Fruit fly (Drosophila melanogaster) whole organism, embryonic: ENCODE data around the gene Coa8.
A peak's percentile ranks its signal among the peaks of the same experiment; 100 is the strongest.

Source experiments
- Adf1 ChIP-seq: fragments of 200-800 bp; sonication (Bioruptor generic); IDR thresholded peaks from 2 replicates; pipeline ENCODE4 v1.3.6; 2022; ENCODE audit warnings: missing biosample characterization, missing genetic modification characterization
- Atf-2 ChIP-seq: fragments of 200-800 bp; sonication (Bioruptor generic); optimal IDR thresholded peaks from 2 replicates; lab custom pipeline; 2016; ENCODE audit warnings: missing biosample characterization, missing genetic modification characterization
- Blimp-1 ChIP-seq: fragments of 200-800 bp; sonication (Bioruptor generic); optimal IDR thresholded peaks from 3 replicates; lab custom pipeline; 2018; ENCODE audit warnings: missing biosample characterization, missing genetic modification characterization, mild to moderate bottlenecking, moderate library complexity, missing genetic modification reagents
- CG10147 ChIP-seq: fragments of 200-800 bp; sonication (Bioruptor generic); optimal IDR thresholded peaks from 2 replicates; lab custom pipeline; 2019; ENCODE audit warnings: missing biosample characterization, mild to moderate bottlenecking, missing genetic modification characterization, moderate library complexity
- CG10462 ChIP-seq: fragments of 200-800 bp; sonication (Bioruptor generic); optimal IDR thresholded peaks from 2 replicates; lab custom pipeline; 2016; ENCODE audit warnings: missing biosample characterization, missing genetic modification characterization
- CG11093 ChIP-seq: fragments of 200-800 bp; sonication (Bioruptor generic); IDR thresholded peaks from 3 replicates; pipeline ENCODE4 v1.3.6; 2022; ENCODE audit warnings: missing biosample characterization, missing genetic modification characterization
- CG12155 ChIP-seq: fragments of 200-800 bp; sonication (Bioruptor generic); optimal IDR thresholded peaks from 3 replicates; lab custom pipeline; 2016; ENCODE audit warnings: missing biosample characterization, missing genetic modification characterization
- CG13424 ChIP-seq: fragments of 200-800 bp; sonication (Bioruptor generic); optimal IDR thresholded peaks from 2 replicates; lab custom pipeline; 2019; ENCODE audit warnings: missing biosample characterization, mild to moderate bottlenecking, missing genetic modification characterization, moderate library complexity
- CG13624 ChIP-seq: fragments of 200-800 bp; sonication (Bioruptor generic); optimal IDR thresholded peaks from 2 replicates; lab custom pipeline; 2016; ENCODE audit warnings: missing biosample characterization, missing genetic modification characterization
- CG15011 ChIP-seq: fragments of 200-800 bp; sonication (Bioruptor generic); optimal IDR thresholded peaks from 3 replicates; lab custom pipeline; 2018; ENCODE audit warnings: missing biosample characterization, mild to moderate bottlenecking, missing genetic modification characterization
- CG1602 ChIP-seq: fragments of 200-800 bp; sonication (Bioruptor generic); optimal IDR thresholded peaks from 3 replicates; lab custom pipeline; 2016; ENCODE audit warnings: missing biosample characterization, missing genetic modification characterization
- CG16863 ChIP-seq: fragments of 200-800 bp; sonication (Bioruptor generic); optimal IDR thresholded peaks from 3 replicates; lab custom pipeline; 2016; ENCODE audit warnings: missing biosample characterization, missing genetic modification characterization
- CG1832 ChIP-seq: fragments of 200-800 bp; sonication (Bioruptor generic); optimal IDR thresholded peaks from 2 replicates; lab custom pipeline; 2017; ENCODE audit warnings: missing biosample characterization, mild to moderate bottlenecking, missing genetic modification characterization, inconsistent platforms
- CG30403 ChIP-seq: fragments of 200-800 bp; sonication (Bioruptor generic); optimal IDR thresholded peaks from 3 replicates; lab custom pipeline; 2016; ENCODE audit warnings: missing biosample characterization, missing genetic modification characterization
- CG32532 ChIP-seq: fragments of 200-800 bp; sonication (Bioruptor generic); IDR thresholded peaks from 2 replicates; pipeline ENCODE4 v1.3.6; 2022; ENCODE audit warnings: missing biosample characterization, missing genetic modification characterization
- CG43689 ChIP-seq: fragments of 200-800 bp; sonication (Bioruptor generic); IDR thresholded peaks from 2 replicates; pipeline ENCODE4 v1.3.6; 2022; ENCODE audit warnings: missing biosample characterization, missing genetic modification characterization
- CG7839 ChIP-seq: fragments of 200-800 bp; sonication (Bioruptor generic); optimal IDR thresholded peaks from 3 replicates; lab custom pipeline; 2018; ENCODE audit warnings: missing biosample characterization, mild to moderate bottlenecking, missing genetic modification characterization, moderate library complexity
- CTCF ChIP-seq: fragments of 200-800 bp; sonication (Bioruptor generic); optimal IDR thresholded peaks from 2 replicates; lab custom pipeline; 2017; ENCODE audit warnings: missing biosample characterization, mild to moderate bottlenecking, missing genetic modification characterization, moderate library complexity
- D19B ChIP-seq: fragments of 200-800 bp; sonication (Bioruptor generic); optimal IDR thresholded peaks from 2 replicates; lab custom pipeline; 2017; ENCODE audit warnings: missing biosample characterization, mild to moderate bottlenecking, missing genetic modification characterization
- Fer2 ChIP-seq: fragments of 200-800 bp; sonication (Bioruptor generic); optimal IDR thresholded peaks from 2 replicates; lab custom pipeline; 2018; ENCODE audit warnings: missing biosample characterization, mild to moderate bottlenecking, missing genetic modification characterization, moderate library complexity
- HLH3B ChIP-seq: fragments of 200-800 bp; sonication (Bioruptor generic); IDR thresholded peaks from 2 replicates; pipeline ENCODE4 v1.3.6; 2022; ENCODE audit warnings: missing biosample characterization, missing genetic modification characterization
- NFAT ChIP-seq: fragments of 200-800 bp; sonication (Bioruptor generic); IDR thresholded peaks from 2 replicates; pipeline ENCODE4 v1.3.6; 2022; ENCODE audit warnings: missing biosample characterization, missing genetic modification characterization
- Oli ChIP-seq: fragments of 200-800 bp; sonication (Bioruptor generic); optimal IDR thresholded peaks from 2 replicates; lab custom pipeline; 2018; ENCODE audit warnings: missing biosample characterization, mild to moderate bottlenecking, missing genetic modification characterization, moderate library complexity
- Tbp ChIP-seq: fragments of >200 bp; optimal IDR thresholded peaks from 2 replicates; lab custom pipeline; 2018; ENCODE audit warnings: missing biosample characterization, missing genetic modification characterization
- abd-A ChIP-seq: fragments of 200-800 bp; sonication (Bioruptor generic); optimal IDR thresholded peaks from 3 replicates; lab custom pipeline; 2019; ENCODE audit warnings: missing biosample characterization, mild to moderate bottlenecking, missing genetic modification characterization, moderate library complexity
- amos ChIP-seq: fragments of 200-800 bp; sonication (Bioruptor generic); IDR thresholded peaks from 2 replicates; pipeline ENCODE4 v1.3.6; 2022; ENCODE audit warnings: missing biosample characterization, missing genetic modification characterization; ENCODE audit not compliant: partially characterized antibody
- chif ChIP-seq, 2 experiments: fragments of 200-800 bp; sonication (Bioruptor generic); optimal IDR thresholded peaks; 3 replicates each; lab custom pipeline; 2016; ENCODE audit warnings: missing biosample characterization in 2 of 2, missing genetic modification characterization in 2 of 2
- dati ChIP-seq: fragments of 200-800 bp; sonication (Bioruptor generic); IDR thresholded peaks from 2 replicates; pipeline ENCODE4 v1.3.6; 2022; ENCODE audit warnings: missing biosample characterization, missing genetic modification characterization
- dmrt11E ChIP-seq: fragments of 200-800 bp; sonication (Bioruptor generic); optimal IDR thresholded peaks from 3 replicates; lab custom pipeline; 2018; ENCODE audit warnings: missing biosample characterization, mild to moderate bottlenecking, missing genetic modification characterization, moderate library complexity
- dpn ChIP-seq, 2 experiments: fragments of 200-800 bp; sonication (Bioruptor generic); optimal IDR thresholded peaks; 3 replicates each; lab custom pipeline; 2016; ENCODE audit warnings: missing biosample characterization in 2 of 2, missing genetic modification characterization in 2 of 2
- dysf ChIP-seq: fragments of 200-800 bp; sonication (Bioruptor generic); IDR thresholded peaks from 3 replicates; pipeline ENCODE4 v1.3.6; 2022; ENCODE audit warnings: missing biosample characterization, missing genetic modification characterization
- en ChIP-seq: fragments of 200-800 bp; sonication (Bioruptor generic); optimal IDR thresholded peaks from 2 replicates; lab custom pipeline; 2016; ENCODE audit warnings: missing biosample characterization, missing genetic modification characterization
- fd102C ChIP-seq: fragments of 200-800 bp; sonication (Bioruptor generic); optimal IDR thresholded peaks from 2 replicates; lab custom pipeline; 2018; ENCODE audit warnings: missing biosample characterization, mild to moderate bottlenecking, missing genetic modification characterization, moderate library complexity
- fd96Cb ChIP-seq: fragments of 200-800 bp; sonication (Bioruptor generic); optimal IDR thresholded peaks from 2 replicates; lab custom pipeline; 2018; ENCODE audit warnings: missing biosample characterization, mild to moderate bottlenecking, missing genetic modification characterization, moderate library complexity
- gsb ChIP-seq: fragments of 200-800 bp; sonication (Bioruptor generic); IDR thresholded peaks from 2 replicates; pipeline ENCODE4 v1.3.6; 2022; ENCODE audit warnings: missing biosample characterization, missing genetic modification characterization
- jing ChIP-seq: fragments of 200-800 bp; sonication (Bioruptor generic); optimal IDR thresholded peaks from 2 replicates; lab custom pipeline; 2018; ENCODE audit warnings: missing biosample characterization, mild to moderate bottlenecking, missing genetic modification characterization
- ken ChIP-seq: fragments of 200-800 bp; sonication (Bioruptor generic); IDR thresholded peaks from 3 replicates; pipeline ENCODE4 v1.3.6; 2022; ENCODE audit warnings: missing biosample characterization, missing genetic modification characterization
- kni ChIP-seq: fragments of 200-800 bp; sonication (Bioruptor generic); optimal IDR thresholded peaks from 3 replicates; lab custom pipeline; 2017; ENCODE audit warnings: mild to moderate bottlenecking, missing biosample characterization, missing genetic modification reagents, missing genetic modification characterization
- lbe ChIP-seq: fragments of 200-800 bp; sonication (Bioruptor generic); optimal IDR thresholded peaks from 2 replicates; lab custom pipeline; 2016; ENCODE audit warnings: missing biosample characterization, mild to moderate bottlenecking, missing genetic modification characterization
- lov ChIP-seq, 2 experiments: fragments of 200-800 bp in 1 of 2; fragments of >200 bp in 1 of 2; sonication (Bioruptor generic) in 1 of 2; IDR thresholded peaks in 1 of 2; optimal IDR thresholded peaks in 1 of 2; 2 replicates in 1 of 2; 3 replicates in 1 of 2; pipeline versions ENCODE4 v1.3.6 to Lab custom; 2017 to 2022; ENCODE audit warnings: missing biosample characterization in 1 of 2, missing genetic modification characterization in 1 of 2
- mirr ChIP-seq: fragments of 200-800 bp; sonication (Bioruptor generic); optimal IDR thresholded peaks from 3 replicates; lab custom pipeline; 2018; ENCODE audit warnings: missing biosample characterization, mild to moderate bottlenecking, missing genetic modification characterization
- pfk ChIP-seq: fragments of 200-800 bp; sonication (Bioruptor generic); optimal IDR thresholded peaks from 2 replicates; lab custom pipeline; 2018; ENCODE audit warnings: missing biosample characterization, mild to moderate bottlenecking, missing genetic modification characterization, moderate library complexity
- rib ChIP-seq: fragments of 200-800 bp; sonication (Bioruptor generic); IDR thresholded peaks from 2 replicates; pipeline ENCODE4 v1.3.6; 2022; ENCODE audit warnings: missing biosample characterization, missing genetic modification characterization
- row ChIP-seq: fragments of 200-800 bp; sonication (Bioruptor generic); IDR thresholded peaks from 3 replicates; pipeline ENCODE4 v1.3.6; 2022; ENCODE audit warnings: missing biosample characterization, missing genetic modification characterization
- sd ChIP-seq: fragments of 200-800 bp; sonication (Bioruptor generic); optimal IDR thresholded peaks from 3 replicates; lab custom pipeline; 2018; ENCODE audit warnings: missing biosample characterization, mild to moderate bottlenecking, missing genetic modification characterization, moderate library complexity
- seq ChIP-seq: fragments of 200-800 bp; sonication (Bioruptor generic); IDR thresholded peaks from 2 replicates; pipeline ENCODE4 v1.3.6; 2022; ENCODE audit warnings: missing biosample characterization, missing genetic modification characterization
- slou ChIP-seq: fragments of 200-800 bp; sonication (Bioruptor generic); optimal IDR thresholded peaks from 3 replicates; lab custom pipeline; 2016; ENCODE audit warnings: missing biosample characterization, missing genetic modification characterization
- sob ChIP-seq: fragments of 200-800 bp; sonication (Bioruptor generic); IDR thresholded peaks from 2 replicates; pipeline ENCODE4 v1.3.6; 2022; ENCODE audit warnings: missing biosample characterization, missing genetic modification characterization
- stc ChIP-seq: fragments of 200-800 bp; sonication (Bioruptor generic); IDR thresholded peaks from 2 replicates; pipeline ENCODE4 v1.3.6; 2022; ENCODE audit warnings: missing biosample characterization, missing genetic modification characterization
- tup ChIP-seq: fragments of 200-800 bp; sonication (Bioruptor generic); optimal IDR thresholded peaks from 2 replicates; lab custom pipeline; 2016; ENCODE audit warnings: missing biosample characterization, mild to moderate bottlenecking, missing genetic modification characterization, moderate library complexity
- usp ChIP-seq: fragments of >200 bp; optimal IDR thresholded peaks from 2 replicates; lab custom pipeline; 2017; ENCODE audit warnings: missing biosample characterization, missing genetic modification characterization
- wek ChIP-seq: fragments of 200-800 bp; sonication (Bioruptor generic); optimal IDR thresholded peaks from 3 replicates; lab custom pipeline; 2018; ENCODE audit warnings: missing biosample characterization, mild to moderate bottlenecking, missing genetic modification characterization, moderate library complexity

Gene Coa8

DNA sequence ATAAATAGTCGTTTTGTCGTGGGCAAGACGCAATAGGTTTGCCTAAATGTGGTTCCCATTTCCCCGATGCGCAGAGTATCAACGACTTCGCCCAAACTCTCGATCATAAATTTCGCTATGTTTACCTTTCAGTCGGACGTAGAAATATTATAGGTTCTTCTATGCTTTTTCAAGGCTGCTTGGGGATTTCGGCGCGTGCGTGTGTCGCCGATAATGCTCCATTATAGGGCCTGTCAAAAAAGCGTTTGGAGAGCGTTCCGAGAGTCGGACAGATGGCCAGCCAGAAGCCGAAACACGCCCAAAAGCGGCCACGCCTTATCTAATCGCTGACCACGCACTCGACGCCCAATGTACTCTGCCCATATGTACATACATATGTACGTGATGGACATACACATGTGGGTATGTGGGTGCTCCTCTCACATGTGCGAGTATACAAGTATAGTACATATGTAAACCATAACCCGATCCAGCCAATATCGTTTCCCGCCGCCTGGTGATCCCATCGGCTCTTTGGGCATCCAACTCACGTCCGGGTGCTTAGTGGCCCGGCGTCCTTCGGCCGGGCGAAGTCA, 31.4 kb upstream of the Coa8 start:
- TF ChIP-seq ken (no peak), CG32532 (GFP tag; lab: Robert Waterston, UW) (peak; percentile 30; the same call in 1 of the 2 replicates), jing (GFP tag; lab: Kevin White, UChicago) (no peak), abd-A (tag; lab: Kevin White, UChicago) (no peak), CG16863 (GFP tag; lab: Kevin White, UChicago) (no peak), Tbp (GFP tag; lab: Kevin White, UChicago) (no peak), CG13424 (tag; lab: Kevin White, UChicago) (no peak), CG10147 (no peak), dati (GFP tag; lab: Robert Waterston, UW) (no peak), seq (GFP tag; lab: Robert Waterston, UW) (no peak), CG1602 (no peak), dysf (no peak), CG10462 (GFP tag; lab: Kevin White, UChicago) (no peak), gsb (GFP tag; lab: Robert Waterston, UW) (no peak), lbe (GFP tag; lab: Kevin White, UChicago) (no peak), CG43689 (no peak), kni (GFP tag; lab: Kevin White, UChicago) (peak; percentile 65), lov (optimal IDR thresholded peaks at IDR 0.05; lab: Kevin White, UChicago) (no peak), lov (GFP tag; IDR thresholded peaks at IDR 0.05; lab: Robert Waterston, UW) (no peak), usp (GFP tag; lab: Kevin White, UChicago) (no peak), Blimp-1 (no peak), rib (no peak), CG11093 (GFP tag; lab: Robert Waterston, UW) (no peak), en (GFP tag; lab: Kevin White, UChicago) (no peak), Adf1 (no peak), Oli (tag; lab: Kevin White, UChicago) (no peak), sd (tag; lab: Kevin White, UChicago) (no peak), CG13624 (GFP tag; lab: Kevin White, UChicago) (no peak), wek (GFP tag; lab: Kevin White, UChicago) (no peak), pfk (GFP tag; lab: Kevin White, UChicago) (no peak), tup (no peak), row (GFP tag; lab: Robert Waterston, UW) (0 out of 3 replicates have a peak, but pooled peaks have one; percentile 22), stc (GFP tag; lab: Robert Waterston, UW) (no peak), chif (GFP tag; optimal IDR thresholded peaks at IDR 0.05; lab: Kevin White, UChicago) (no peak), fd96Cb (no peak), Atf-2 (GFP tag; lab: Kevin White, UChicago) (no peak), CG15011 (GFP tag; lab: Kevin White, UChicago) (no peak), HLH3B (GFP tag; lab: Robert Waterston, UW) (no peak), CG7839 (tag; lab: Kevin White, UChicago) (no peak), dpn (GFP tag; optimal IDR thresholded peaks at IDR 0.05; lab: Kevin White, UChicago) (no peak), fd102C (GFP tag; lab: Kevin White, UChicago) (no peak), NFAT (GFP tag; lab: Robert Waterston, UW) (no peak), D19B (GFP tag; lab: Kevin White, UChicago) (no peak), CTCF (GFP tag; lab: Kevin White, UChicago) (no peak), amos (no peak), slou (no peak), CG30403 (GFP tag; lab: Kevin White, UChicago) (no peak), sob (GFP tag; lab: Robert Waterston, UW) (no peak), Fer2 (no peak), CG12155 (GFP tag; lab: Kevin White, UChicago) (no peak), mirr (peak; percentile 73), CG1832 (no peak), dmrt11E (tag; lab: Kevin White, UChicago) (no peak)
